Worm (Caenorhabditis elegans) whole organism, L3 larva: ENCODE results near the gene ugt-41.

Source experiments
- ama-1 ChIP-seq: fragments of 150-350 bp; optimal IDR thresholded peaks from 2 replicates; lab custom pipeline; 2018
- daf-12 ChIP-seq: fragments of 150-350 bp; optimal IDR thresholded peaks from 2 replicates; lab custom pipeline; 2014; ENCODE audit warnings: missing biosample characterization, missing genetic modification reagents, missing genetic modification characterization
- egl-5 ChIP-seq: fragments of 150-350 bp; optimal IDR thresholded peaks from 2 replicates; lab custom pipeline; 2017; ENCODE audit warnings: missing biosample characterization, missing genetic modification reagents, missing genetic modification characterization, inconsistent platforms
- fkh-10 ChIP-seq: sonication (generic microtip); optimal IDR thresholded peaks from 2 replicates; lab custom pipeline; 2017; ENCODE audit warnings: missing biosample characterization, missing genetic modification reagents, missing genetic modification characterization
- nhr-23 ChIP-seq: fragments of 150-350 bp; optimal IDR thresholded peaks from 2 replicates; lab custom pipeline; 2014; ENCODE audit warnings: missing biosample characterization, missing genetic modification reagents, missing genetic modification characterization
- nhr-76 ChIP-seq: fragments of 150-350 bp; sonication (generic microtip); optimal IDR thresholded peaks from 5 replicates; lab custom pipeline; 2014; ENCODE audit warnings: missing biosample characterization, missing genetic modification characterization
- pha-4 ChIP-seq: fragments of 150-350 bp; optimal IDR thresholded peaks from 2 replicates; lab custom pipeline; 2014; ENCODE audit warnings: missing biosample characterization, missing genetic modification reagents, missing genetic modification characterization
- skn-1 ChIP-seq: fragments of 150-350 bp; optimal IDR thresholded peaks from 2 replicates; lab custom pipeline; 2014; ENCODE audit warnings: missing biosample characterization, missing genetic modification characterization
- unc-39 ChIP-seq: sonication (generic microtip); optimal IDR thresholded peaks from 4 replicates; lab custom pipeline; 2017; ENCODE audit warnings: missing biosample characterization, missing genetic modification characterization
- ztf-4 ChIP-seq: fragments of 150-350 bp; optimal IDR thresholded peaks from 2 replicates; lab custom pipeline; 2014; ENCODE audit warnings: missing biosample characterization, missing genetic modification characterization

- TF ChIP-seq ama-1 (no peak), egl-5 (tag; lab: Kevin White, UChicago) (no peak), nhr-23 (no peak), daf-12 (tag; lab: Kevin White, UChicago) (no peak), unc-39 (no peak), ztf-4 (tag; lab: Kevin White, UChicago) (no peak), pha-4 (tag; lab: Kevin White, UChicago) (no peak), fkh-10 (GFP tag; lab: Kevin White, UChicago) (no peak), skn-1 (tag; lab: Kevin White, UChicago) (no peak), nhr-76 (tag; lab: Kevin White, UChicago) (no peak)
Observed at ce11 chrV:7120168-7120567, 43.2 kb downstream of the ugt-41 start, which contains the start of gene srx-34.
